Worm (Caenorhabditis elegans) whole organism, mixed stage, embryonic: Measurements from ENCODE around the gene ttr-41.

Source experiments
- M03D4.4 ChIP-seq: sonication (generic microtip); optimal IDR thresholded peaks from 2 replicates; lab custom pipeline; 2017; ENCODE audit warnings: mild to moderate bottlenecking, missing genetic modification characterization, missing compliant biosample characterization
- bed-3 ChIP-seq: fragments of 200-800 bp; sonication (Bioruptor generic); optimal IDR thresholded peaks from 3 replicates; lab custom pipeline; 2018; ENCODE audit warnings: mild to moderate bottlenecking, missing genetic modification characterization, moderate library complexity, missing compliant biosample characterization
- blmp-1 ChIP-seq: fragments of 150-350 bp; optimal IDR thresholded peaks from 2 replicates; lab custom pipeline; 2014; ENCODE audit warnings: missing biosample characterization, missing genetic modification characterization
- ceh-39 ChIP-seq: fragments of 150-350 bp; optimal IDR thresholded peaks from 2 replicates; lab custom pipeline; 2014; ENCODE audit warnings: missing biosample characterization, missing genetic modification characterization
- ceh-43 ChIP-seq: fragments of 200-800 bp; sonication (Bioruptor generic); optimal IDR thresholded peaks from 2 replicates; lab custom pipeline; 2018; ENCODE audit warnings: mild to moderate bottlenecking, missing genetic modification characterization, moderate library complexity, missing compliant biosample characterization
- ceh-83 ChIP-seq: fragments of 200-800 bp; sonication (Bioruptor generic); optimal IDR thresholded peaks from 2 replicates; lab custom pipeline; 2018; ENCODE audit warnings: mild to moderate bottlenecking, missing genetic modification characterization, missing compliant biosample characterization
- ces-1 ChIP-seq: fragments of 150-350 bp; optimal IDR thresholded peaks from 2 replicates; lab custom pipeline; 2014; ENCODE audit warnings: missing biosample characterization, missing genetic modification reagents, missing genetic modification characterization
- drap-1 ChIP-seq: fragments of 200-800 bp; sonication (Bioruptor generic); optimal IDR thresholded peaks from 3 replicates; lab custom pipeline; 2018; ENCODE audit warnings: mild to moderate bottlenecking, missing genetic modification characterization, missing compliant biosample characterization
- elt-1 ChIP-seq: sonication (generic microtip); optimal IDR thresholded peaks from 2 replicates; lab custom pipeline; 2017; ENCODE audit warnings: missing genetic modification characterization, mild to moderate bottlenecking, missing compliant biosample characterization, antibody characterized with exemption, moderate library complexity, borderline replicate concordance; ENCODE audit not compliant: insufficient read depth
- elt-3 ChIP-seq: fragments of 150-350 bp; optimal IDR thresholded peaks from 2 replicates; lab custom pipeline; 2014; ENCODE audit warnings: missing biosample characterization, missing genetic modification characterization
- flh-1 ChIP-seq: fragments of 200-800 bp; sonication (Bioruptor generic); optimal IDR thresholded peaks from 2 replicates; lab custom pipeline; 2018; ENCODE audit warnings: mild to moderate bottlenecking, missing genetic modification characterization, moderate library complexity, missing compliant biosample characterization
- ham-2 ChIP-seq: fragments of 200-800 bp; sonication (Bioruptor generic); optimal IDR thresholded peaks from 2 replicates; lab custom pipeline; 2018; ENCODE audit warnings: mild to moderate bottlenecking, missing genetic modification characterization, missing compliant biosample characterization
- hlh-1 ChIP-seq: fragments of 150-350 bp; optimal IDR thresholded peaks from 2 replicates; lab custom pipeline; 2014; ENCODE audit warnings: missing biosample characterization, missing genetic modification reagents, missing genetic modification characterization
- lin-13 ChIP-seq: fragments of 150-350 bp; optimal IDR thresholded peaks from 2 replicates; lab custom pipeline; 2014; ENCODE audit warnings: missing biosample characterization, missing genetic modification characterization
- lin-32 ChIP-seq: fragments of 200-800 bp; sonication (Bioruptor generic); optimal IDR thresholded peaks from 2 replicates; lab custom pipeline; 2018; ENCODE audit warnings: mild to moderate bottlenecking, missing genetic modification characterization, missing compliant biosample characterization
- lsy-2 ChIP-seq: fragments of 150-350 bp; optimal IDR thresholded peaks from 2 replicates; lab custom pipeline; 2014; ENCODE audit warnings: missing biosample characterization, missing genetic modification characterization
- mab-5 ChIP-seq: fragments of 150-350 bp; optimal IDR thresholded peaks from 2 replicates; lab custom pipeline; 2014; ENCODE audit warnings: missing biosample characterization, missing genetic modification characterization
- mls-2 ChIP-seq: sonication (generic microtip); optimal IDR thresholded peaks from 2 replicates; lab custom pipeline; 2016; ENCODE audit warnings: mild to moderate bottlenecking, missing genetic modification characterization, moderate library complexity, missing compliant biosample characterization
- nhr-12 ChIP-seq: fragments of 150-350 bp; optimal IDR thresholded peaks from 2 replicates; lab custom pipeline; 2014; ENCODE audit warnings: missing biosample characterization, missing genetic modification characterization
- nhr-2 ChIP-seq: fragments of 150-350 bp; optimal IDR thresholded peaks from 2 replicates; lab custom pipeline; 2014; ENCODE audit warnings: missing biosample characterization, missing genetic modification characterization
- nhr-237 ChIP-seq: fragments of 150-350 bp; optimal IDR thresholded peaks from 2 replicates; lab custom pipeline; 2014; ENCODE audit warnings: missing biosample characterization, missing genetic modification characterization
- nhr-28 ChIP-seq: fragments of 150-350 bp; optimal IDR thresholded peaks from 2 replicates; lab custom pipeline; 2014; ENCODE audit warnings: missing biosample characterization, missing genetic modification characterization
- pha-4 ChIP-seq: fragments of 150-350 bp; optimal IDR thresholded peaks from 2 replicates; lab custom pipeline; 2018; ENCODE audit warnings: missing biosample characterization, missing genetic modification reagents, missing genetic modification characterization
- snpc-4 ChIP-seq: fragments of 150-350 bp; optimal IDR thresholded peaks from 2 replicates; lab custom pipeline; 2014; ENCODE audit warnings: missing biosample characterization, missing genetic modification characterization
- tbx-8 ChIP-seq: fragments of 200-800 bp; sonication (Bioruptor generic); optimal IDR thresholded peaks from 2 replicates; lab custom pipeline; 2018; ENCODE audit warnings: mild to moderate bottlenecking, missing genetic modification characterization, moderate library complexity, missing compliant biosample characterization
- unc-120 ChIP-seq: sonication (generic microtip); optimal IDR thresholded peaks from 2 replicates; lab custom pipeline; 2017; ENCODE audit warnings: missing genetic modification characterization, missing compliant biosample characterization; ENCODE audit not compliant: poor library complexity, severe bottlenecking
- unc-39 ChIP-seq: fragments of 150-350 bp; optimal IDR thresholded peaks from 2 replicates; lab custom pipeline; 2014; ENCODE audit warnings: missing biosample characterization, missing genetic modification characterization
- unc-62 ChIP-seq: fragments of 150-350 bp; optimal IDR thresholded peaks from 2 replicates; lab custom pipeline; 2014; ENCODE audit warnings: missing biosample characterization, missing genetic modification reagents, missing genetic modification characterization
- zip-8 ChIP-seq: fragments of 150-350 bp; optimal IDR thresholded peaks from 2 replicates; lab custom pipeline; 2014; ENCODE audit warnings: missing biosample characterization, missing genetic modification characterization
- ztf-11 ChIP-seq: fragments of 150-350 bp; optimal IDR thresholded peaks from 2 replicates; lab custom pipeline; 2014; ENCODE audit warnings: missing biosample characterization, missing genetic modification characterization

ttr-41 gene

ce11 chrII:4749581-4749980 is 21.9 kb upstream of the ttr-41 start, which contains the start of gene F41C3.2:
TSS of gene F41C3.2 (plus strand) at chrII:4749968.
- no peak for TF ChIP-seq nhr-2 (tag; lab: Kevin White, UChicago)
- no peak for TF ChIP-seq zip-8 (tag; lab: Kevin White, UChicago)
- no peak for TF ChIP-seq unc-39 (tag; lab: Kevin White, UChicago)
- TF ChIP-seq blmp-1 (tag; lab: Kevin White, UChicago) = no peak
- TF ChIP-seq, all 35 proteins: peak for 0

- TF ChIP-seq ces-1 (GFP tag; lab: Kevin White, UChicago) (no peak), M03D4.4 (tag; lab: Kevin White, UChicago) (no peak), unc-62 (GFP tag; lab: Kevin White, UChicago) (no peak), drap-1 (no peak), mab-5 (tag; lab: Kevin White, UChicago) (no peak), tbx-8 (GFP tag; lab: Kevin White, UChicago) (no peak), ceh-83 (GFP tag; lab: Kevin White, UChicago) (no peak), ztf-11 (no peak), lin-32 (GFP tag; lab: Kevin White, UChicago) (no peak), ceh-43 (GFP tag; lab: Kevin White, UChicago) (no peak), elt-1 (no peak), flh-1 (no peak), nhr-12 (no peak), pha-4 (tag; lab: Kevin White, UChicago) (no peak), hlh-1 (tag; lab: Kevin White, UChicago) (no peak), bed-3 (GFP tag; lab: Kevin White, UChicago) (no peak), ceh-39 (tag; lab: Kevin White, UChicago) (no peak), snpc-4 (tag; lab: Kevin White, UChicago) (no peak)
- TF ChIP-seq, all 35 proteins: peak for 0
These were observed 20.7 kb upstream of the ttr-41 start for ce11 chrII:4748374-4748773.

- TF ChIP-seq ztf-11 (no peak), lin-13 (tag; lab: Kevin White, UChicago) (no peak), elt-3 (no peak), zip-8 (tag; lab: Kevin White, UChicago) (no peak), ceh-43 (GFP tag; lab: Kevin White, UChicago) (no peak), unc-39 (tag; lab: Kevin White, UChicago) (no peak), nhr-2 (tag; lab: Kevin White, UChicago) (no peak), unc-120 (tag; lab: Kevin White, UChicago) (no peak), tbx-8 (GFP tag; lab: Kevin White, UChicago) (no peak), nhr-28 (tag; lab: Kevin White, UChicago) (no peak), nhr-12 (no peak), drap-1 (no peak), lsy-2 (no peak)
These were observed 20.0 kb upstream of the ttr-41 start for ce11 chrII:4747697-4748096.

ce11 chrII:4747063-4747462 is 19.4 kb upstream of the ttr-41 start:
- no peak for TF ChIP-seq mls-2
- no peak for TF ChIP-seq unc-39 (tag; lab: Kevin White, UChicago)

ce11 chrII:4745281-4745680 is 17.6 kb upstream of the ttr-41 start:
- peak; percentile 29 for TF ChIP-seq elt-1
- TF ChIP-seq elt-3 = peak; percentile 25
- no peak for TF ChIP-seq nhr-237 (tag; lab: Kevin White, UChicago)

- no peak for TF ChIP-seq lsy-2
- TF ChIP-seq ham-2 = no peak
- no peak for TF ChIP-seq hlh-1 (tag; lab: Kevin White, UChicago)
- no peak for TF ChIP-seq mab-5 (tag; lab: Kevin White, UChicago)
- TF ChIP-seq mls-2 = no peak
- TF ChIP-seq flh-1 = no peak
- no peak for TF ChIP-seq ces-1 (GFP tag; lab: Kevin White, UChicago)
- no peak for TF ChIP-seq nhr-237 (tag; lab: Kevin White, UChicago)
- TF ChIP-seq elt-1 = no peak
These were observed 14.0 kb upstream of the ttr-41 start, which contains the start of gene acs-11 for ce11 chrII:4741527-4742187. TSS of gene acs-11 (plus strand) at chrII:4742137.
